Worm (Caenorhabditis elegans) whole organism, late embryonic: ENCODE data around the gene C34E11.2.

Experiments
- ama-1 ChIP-seq: fragments of 150-350 bp; optimal IDR thresholded peaks from 2 replicates; lab custom pipeline; 2014
- ceh-24 ChIP-seq: sonication (generic microtip); optimal IDR thresholded peaks from 2 replicates; lab custom pipeline; 2016; ENCODE audit warnings: mild to moderate bottlenecking, missing genetic modification characterization, missing compliant biosample characterization
- ceh-34 ChIP-seq: sonication (generic microtip); optimal IDR thresholded peaks from 2 replicates; lab custom pipeline; 2016; ENCODE audit warnings: mild to moderate bottlenecking, missing genetic modification characterization, missing compliant biosample characterization
- ceh-48 ChIP-seq: sonication (generic microtip); optimal IDR thresholded peaks from 2 replicates; lab custom pipeline; 2016; ENCODE audit warnings: missing genetic modification characterization, inconsistent platforms, missing compliant biosample characterization
- elt-4 ChIP-seq: sonication (generic microtip); optimal IDR thresholded peaks from 2 replicates; lab custom pipeline; 2016; ENCODE audit warnings: missing genetic modification characterization, missing compliant biosample characterization
- ets-4 ChIP-seq: sonication (generic microtip); optimal IDR thresholded peaks from 2 replicates; lab custom pipeline; 2016; ENCODE audit warnings: missing genetic modification characterization, missing compliant biosample characterization
- lim-6 ChIP-seq: sonication (generic microtip); optimal IDR thresholded peaks from 2 replicates; lab custom pipeline; 2016; ENCODE audit warnings: missing genetic modification characterization, missing compliant biosample characterization
- nhr-11 ChIP-seq: fragments of 150-350 bp; optimal IDR thresholded peaks from 2 replicates; lab custom pipeline; 2014; ENCODE audit warnings: missing biosample characterization, missing genetic modification characterization
- tbx-2 ChIP-seq: sonication (generic microtip); optimal IDR thresholded peaks from 2 replicates; lab custom pipeline; 2016; ENCODE audit warnings: missing genetic modification characterization, missing compliant biosample characterization
- unc-86 ChIP-seq: sonication (generic microtip); optimal IDR thresholded peaks from 2 replicates; lab custom pipeline; 2016; ENCODE audit warnings: missing genetic modification characterization, missing compliant biosample characterization

- TF ChIP-seq ama-1 (lab: Kevin White, UChicago), result no peak
- TF ChIP-seq lim-6, result no peak
- TF ChIP-seq unc-86 (tag; lab: Kevin White, UChicago), result no peak
- no peak for TF ChIP-seq ceh-34 (tag; lab: Kevin White, UChicago)
- no peak for TF ChIP-seq tbx-2 (tag; lab: Kevin White, UChicago)
- no peak for TF ChIP-seq nhr-11 (tag; lab: Kevin White, UChicago)
- TF ChIP-seq ceh-48 (tag; lab: Kevin White, UChicago), result no peak
- no peak for TF ChIP-seq elt-4 (tag; lab: Kevin White, UChicago)
- TF ChIP-seq ceh-24 (tag; lab: Kevin White, UChicago), result no peak
- no peak for TF ChIP-seq ets-4
These were observed 8.2 kb downstream of the C34E11.2 start for ce11 chrX:11806175-11806853.
